Worm (Caenorhabditis elegans): ENCODE measurements around the gene Y38H6C.13.

ce11 chrV:20499642-20500041, 28.0 kb upstream of the Y38H6C.13 start:
- TF ChIP-seq dao-5 (tag; optimal IDR thresholded peaks at IDR 0.05): no peak
- TF ChIP-seq him-1 (tag; optimal IDR thresholded peaks at IDR 0.05): no peak
